Worm (Caenorhabditis elegans) whole organism, L4 larva: ENCODE measurements around the gene F46F5.16.

Experiments
- ceh-62 ChIP-seq: sonication (generic microtip); optimal IDR thresholded peaks from 2 replicates; lab custom pipeline; 2017; ENCODE audit warnings: missing biosample characterization, missing genetic modification characterization
- ces-1 ChIP-seq: fragments of 150-350 bp; sonication (generic microtip); optimal IDR thresholded peaks from 4 replicates; lab custom pipeline; 2014; ENCODE audit warnings: missing biosample characterization, missing genetic modification reagents, missing genetic modification characterization
- daf-12 ChIP-seq: fragments of 150-350 bp; optimal IDR thresholded peaks from 2 replicates; lab custom pipeline; 2014; ENCODE audit warnings: missing biosample characterization, missing genetic modification reagents, missing genetic modification characterization
- dmd-8 ChIP-seq: fragments of 200-800 bp; sonication (Bioruptor generic); IDR thresholded peaks from 2 replicates; pipeline ENCODE4 v1.3.6; 2022; ENCODE audit warnings: missing genetic modification characterization, missing compliant biosample characterization
- egl-27 ChIP-seq: sonication (generic microtip); optimal IDR thresholded peaks from 3 replicates; lab custom pipeline; 2017; ENCODE audit warnings: missing biosample characterization, missing genetic modification reagents, missing genetic modification characterization
- fkh-10 ChIP-seq: fragments of 150-350 bp; optimal IDR thresholded peaks from 2 replicates; lab custom pipeline; 2014; ENCODE audit warnings: missing biosample characterization, missing genetic modification reagents, missing genetic modification characterization
- fos-1 ChIP-seq: fragments of 150-350 bp; optimal IDR thresholded peaks from 2 replicates; lab custom pipeline; 2014; ENCODE audit warnings: missing biosample characterization, missing genetic modification characterization
- lin-39 ChIP-seq: fragments of 150-350 bp; optimal IDR thresholded peaks from 2 replicates; lab custom pipeline; 2014; ENCODE audit warnings: missing biosample characterization, missing genetic modification reagents, missing genetic modification characterization
- lsy-2 ChIP-seq, 2 experiments: fragments of 150-350 bp in 1 of 2; sonication (generic microtip) in 1 of 2; optimal IDR thresholded peaks; 2 replicates each; lab custom pipeline; 2014 to 2017; ENCODE audit warnings: missing biosample characterization in 2 of 2, missing genetic modification characterization in 2 of 2
- nhr-237 ChIP-seq: sonication (generic microtip); optimal IDR thresholded peaks from 2 replicates; lab custom pipeline; 2017; ENCODE audit warnings: missing biosample characterization, missing genetic modification characterization
- pha-4 ChIP-seq, 2 experiments: fragments of 150-350 bp in 1 of 2; fragments of 200-800 bp in 1 of 2; sonication (Bioruptor generic) in 1 of 2; IDR thresholded peaks in 1 of 2; optimal IDR thresholded peaks in 1 of 2; 2 replicates each; pipeline versions ENCODE4 v1.3.6 to Lab custom; 2014 to 2022; ENCODE audit warnings: missing genetic modification characterization in 2 of 2, missing genetic modification reagents in 2 of 2, missing biosample characterization in 1 of 2, missing compliant biosample characterization in 1 of 2

- no peak for TF ChIP-seq daf-12 (tag; lab: Kevin White, UChicago)
- TF ChIP-seq lsy-2 (tag; optimal IDR thresholded peaks at IDR 0.05; lab: Kevin White, UChicago), result no peak
- no peak for TF ChIP-seq fos-1 (tag; lab: Kevin White, UChicago)
- TF ChIP-seq ceh-62 (tag; lab: Kevin White, UChicago), result no peak
- no peak for TF ChIP-seq pha-4 (GFP tag; IDR thresholded peaks at IDR 0.05; lab: Robert Waterston, UW)
- TF ChIP-seq pha-4 (tag; optimal IDR thresholded peaks at IDR 0.05; lab: Kevin White, UChicago), result no peak
- TF ChIP-seq lin-39 (tag; lab: Kevin White, UChicago), result no peak
- no peak for TF ChIP-seq dmd-8 (GFP tag; lab: Robert Waterston, UW)
- TF ChIP-seq fkh-10 (GFP tag; lab: Kevin White, UChicago), result no peak
- no peak for TF ChIP-seq egl-27 (tag; lab: Kevin White, UChicago)
- TF ChIP-seq ces-1 (GFP tag; lab: Kevin White, UChicago), result no peak
- no peak for TF ChIP-seq nhr-237 (tag; lab: Kevin White, UChicago)
Observed at ce11 chrII:756161-756560, 30.9 kb upstream of the F46F5.16 start.
